Fruit fly (Drosophila melanogaster) whole organism, embryonic: ENCODE data around the gene CG31809.

Experiments used
- Antp ChIP-seq: fragments of 200-800 bp; sonication (Bioruptor generic); optimal IDR thresholded peaks from 3 replicates; lab custom pipeline; 2016; ENCODE audit warnings: missing biosample characterization, missing genetic modification characterization
- CG10267 ChIP-seq: fragments of 200-800 bp; sonication (Bioruptor generic); optimal IDR thresholded peaks from 2 replicates; lab custom pipeline; 2018; ENCODE audit warnings: missing biosample characterization, mild to moderate bottlenecking, missing genetic modification characterization, moderate library complexity
- CG12769 ChIP-seq: fragments of 200-800 bp; sonication (Bioruptor generic); optimal IDR thresholded peaks from 2 replicates; lab custom pipeline; 2019; ENCODE audit warnings: missing biosample characterization, mild to moderate bottlenecking, missing genetic modification characterization, moderate library complexity
- CG1529 ChIP-seq: fragments of 200-800 bp; sonication (Bioruptor generic); optimal IDR thresholded peaks from 3 replicates; lab custom pipeline; 2018; ENCODE audit warnings: missing biosample characterization, missing genetic modification characterization
- CG16815 ChIP-seq: fragments of 200-800 bp; sonication (Bioruptor generic); optimal IDR thresholded peaks from 3 replicates; lab custom pipeline; 2017; ENCODE audit warnings: missing biosample characterization, mild to moderate bottlenecking, missing genetic modification characterization
- CG31365 ChIP-seq: fragments of 200-800 bp; sonication (Bioruptor generic); optimal IDR thresholded peaks from 2 replicates; lab custom pipeline; 2018; ENCODE audit warnings: missing biosample characterization, mild to moderate bottlenecking, missing genetic modification characterization
- CG33213 ChIP-seq: fragments of 200-800 bp; sonication (Bioruptor generic); optimal IDR thresholded peaks from 3 replicates; lab custom pipeline; 2016; ENCODE audit warnings: missing biosample characterization, missing genetic modification characterization
- CG43689 ChIP-seq: fragments of 200-800 bp; sonication (Bioruptor generic); IDR thresholded peaks from 2 replicates; pipeline ENCODE4 v1.3.6; 2022; ENCODE audit warnings: missing biosample characterization, missing genetic modification characterization
- CG6654 ChIP-seq: fragments of 200-800 bp; sonication (Bioruptor generic); optimal IDR thresholded peaks from 2 replicates; lab custom pipeline; 2017; ENCODE audit warnings: missing biosample characterization, mild to moderate bottlenecking, missing genetic modification characterization
- CG6683 ChIP-seq: fragments of 200-800 bp; sonication (Bioruptor generic); optimal IDR thresholded peaks from 2 replicates; lab custom pipeline; 2017; ENCODE audit warnings: missing biosample characterization, mild to moderate bottlenecking, missing genetic modification characterization, missing genetic modification reagents
- CG7271 ChIP-seq: fragments of 200-800 bp; sonication (Bioruptor generic); optimal IDR thresholded peaks from 2 replicates; lab custom pipeline; 2018; ENCODE audit warnings: missing biosample characterization, mild to moderate bottlenecking, missing genetic modification characterization, moderate library complexity
- CG7745 ChIP-seq: fragments of 200-800 bp; sonication (Bioruptor generic); optimal IDR thresholded peaks from 2 replicates; lab custom pipeline; 2018; ENCODE audit warnings: missing biosample characterization, mild to moderate bottlenecking, missing genetic modification characterization, moderate library complexity
- CG8089 ChIP-seq: fragments of 200-800 bp; sonication (Bioruptor generic); optimal IDR thresholded peaks from 3 replicates; lab custom pipeline; 2016; ENCODE audit warnings: missing biosample characterization, missing genetic modification characterization
- Chrac-16 ChIP-seq: fragments of 200-800 bp; sonication (Bioruptor generic); optimal IDR thresholded peaks from 3 replicates; lab custom pipeline; 2016; ENCODE audit warnings: missing biosample characterization, missing genetic modification characterization
- D19A ChIP-seq: fragments of 200-800 bp; optimal IDR thresholded peaks from 3 replicates; lab custom pipeline; 2019; ENCODE audit warnings: missing biosample characterization, mild to moderate bottlenecking, missing genetic modification characterization, moderate library complexity
- Dbx ChIP-seq: fragments of 200-800 bp; sonication (Bioruptor generic); IDR thresholded peaks from 3 replicates; pipeline ENCODE4 v1.3.6; 2022; ENCODE audit warnings: missing biosample characterization, missing genetic modification characterization
- E2f2 ChIP-seq: fragments of 200-800 bp; sonication (Bioruptor generic); IDR thresholded peaks from 2 replicates; pipeline ENCODE4 v1.3.6; 2022; ENCODE audit warnings: missing biosample characterization, missing genetic modification characterization
- Gsc ChIP-seq: fragments of 200-800 bp; sonication (Bioruptor generic); IDR thresholded peaks from 2 replicates; pipeline ENCODE4 v1.3.6; 2022; ENCODE audit warnings: missing biosample characterization, missing genetic modification characterization
- HLH4C ChIP-seq: fragments of 200-800 bp; sonication (Bioruptor generic); IDR thresholded peaks from 3 replicates; pipeline ENCODE4 v1.3.6; 2022; ENCODE audit warnings: missing biosample characterization, missing genetic modification characterization; ENCODE audit not compliant: partially characterized antibody
- Hand ChIP-seq: fragments of 200-800 bp; sonication (Bioruptor generic); optimal IDR thresholded peaks from 2 replicates; lab custom pipeline; 2017; ENCODE audit warnings: mild to moderate bottlenecking, missing biosample characterization, missing genetic modification reagents, missing genetic modification characterization
- Kr ChIP-seq: fragments of 200-800 bp; sonication (Bioruptor generic); optimal IDR thresholded peaks from 2 replicates; lab custom pipeline; 2017; ENCODE audit warnings: missing biosample characterization, mild to moderate bottlenecking, missing genetic modification characterization
- Lpt ChIP-seq: fragments of >200 bp; optimal IDR thresholded peaks from 2 replicates; lab custom pipeline; 2018; ENCODE audit warnings: missing biosample characterization, missing genetic modification characterization
- Max ChIP-seq: fragments of 200-800 bp; sonication (Bioruptor generic); optimal IDR thresholded peaks from 2 replicates; lab custom pipeline; 2016; ENCODE audit warnings: missing biosample characterization, mild to moderate bottlenecking, missing genetic modification characterization
- NfI ChIP-seq: fragments of 200-800 bp; sonication (Bioruptor generic); optimal IDR thresholded peaks from 3 replicates; lab custom pipeline; 2018; ENCODE audit warnings: missing biosample characterization, mild to moderate bottlenecking, missing genetic modification characterization, moderate library complexity
- Ptx1 ChIP-seq: fragments of 200-800 bp; sonication (Bioruptor generic); IDR thresholded peaks from 2 replicates; pipeline ENCODE4 v1.3.6; 2022; ENCODE audit warnings: missing biosample characterization, missing genetic modification characterization
- Ravus ChIP-seq: fragments of 200-800 bp; sonication (Bioruptor generic); IDR thresholded peaks from 2 replicates; pipeline ENCODE4 v1.3.6; 2022; ENCODE audit warnings: missing biosample characterization, missing genetic modification characterization
- Sox100B ChIP-seq: fragments of 200-800 bp; sonication (Bioruptor generic); optimal IDR thresholded peaks from 3 replicates; lab custom pipeline; 2018; ENCODE audit warnings: missing biosample characterization, mild to moderate bottlenecking, missing genetic modification characterization
- Spps ChIP-seq: fragments of 200-800 bp; sonication (Bioruptor generic); optimal IDR thresholded peaks from 2 replicates; lab custom pipeline; 2018; ENCODE audit warnings: missing biosample characterization, mild to moderate bottlenecking, missing genetic modification characterization
- Ssrp ChIP-seq: fragments of 200-800 bp; sonication (Bioruptor generic); optimal IDR thresholded peaks from 2 replicates; lab custom pipeline; 2018; ENCODE audit warnings: missing biosample characterization, mild to moderate bottlenecking, missing genetic modification characterization, moderate library complexity
- Stat92E ChIP-seq, 3 experiments: fragments of >200 bp in 2 of 3; fragments of 200-800 bp in 1 of 3; sonication (Bioruptor generic) in 1 of 3; optimal IDR thresholded peaks; 2 replicates each; lab custom pipeline; 2017 to 2019; ENCODE audit warnings: missing biosample characterization in 3 of 3, missing genetic modification characterization in 3 of 3, mild to moderate bottlenecking in 1 of 3, moderate library complexity in 1 of 3
- Xbp1 ChIP-seq: fragments of 200-800 bp; sonication (Bioruptor generic); optimal IDR thresholded peaks from 3 replicates; lab custom pipeline; 2016; ENCODE audit warnings: missing biosample characterization, mild to moderate bottlenecking, missing genetic modification characterization
- ac ChIP-seq: fragments of 200-800 bp; sonication (Bioruptor generic); optimal IDR thresholded peaks from 3 replicates; lab custom pipeline; 2017; ENCODE audit warnings: missing biosample characterization, mild to moderate bottlenecking, missing genetic modification characterization
- ara ChIP-seq: fragments of 200-800 bp; sonication (Bioruptor generic); IDR thresholded peaks from 2 replicates; pipeline ENCODE4 v1.3.6; 2022; ENCODE audit warnings: missing biosample characterization, missing genetic modification characterization
- ase ChIP-seq: fragments of 200-800 bp; sonication (Bioruptor generic); IDR thresholded peaks from 3 replicates; pipeline ENCODE4 v1.3.6; 2022; ENCODE audit warnings: missing biosample characterization, missing genetic modification characterization
- bigmax ChIP-seq: fragments of 200-800 bp; sonication (Bioruptor generic); optimal IDR thresholded peaks from 2 replicates; lab custom pipeline; 2018; ENCODE audit warnings: missing biosample characterization, mild to moderate bottlenecking, missing genetic modification characterization
- chinmo ChIP-seq: fragments of 200-800 bp; sonication (Bioruptor generic); IDR thresholded peaks from 4 replicates; pipeline ENCODE4 v1.3.6; 2022; ENCODE audit warnings: missing biosample characterization, missing genetic modification characterization; ENCODE audit not compliant: partially characterized antibody
- ci ChIP-seq: fragments of 200-800 bp; sonication (Bioruptor generic); IDR thresholded peaks from 3 replicates; pipeline ENCODE4 v1.3.6; 2022; ENCODE audit warnings: missing biosample characterization, missing genetic modification characterization
- dimm ChIP-seq: fragments of 200-800 bp; sonication (Bioruptor generic); IDR thresholded peaks from 2 replicates; pipeline ENCODE4 v1.3.6; 2022; ENCODE audit warnings: missing biosample characterization, missing genetic modification characterization
- ftz-f1 ChIP-seq: fragments of 200-800 bp; sonication (Bioruptor generic); optimal IDR thresholded peaks from 2 replicates; lab custom pipeline; 2016; ENCODE audit warnings: missing biosample characterization, missing genetic modification characterization
- hb ChIP-seq: fragments of 200-800 bp; sonication (Bioruptor generic); IDR thresholded peaks from 3 replicates; pipeline ENCODE4 v1.3.6; 2022; ENCODE audit warnings: missing biosample characterization, missing genetic modification characterization; ENCODE audit not compliant: partially characterized antibody
- jing ChIP-seq: fragments of 200-800 bp; sonication (Bioruptor generic); optimal IDR thresholded peaks from 2 replicates; lab custom pipeline; 2018; ENCODE audit warnings: missing biosample characterization, mild to moderate bottlenecking, missing genetic modification characterization
- kni ChIP-seq: fragments of 200-800 bp; sonication (Bioruptor generic); optimal IDR thresholded peaks from 3 replicates; lab custom pipeline; 2017; ENCODE audit warnings: mild to moderate bottlenecking, missing biosample characterization, missing genetic modification reagents, missing genetic modification characterization
- lilli ChIP-seq: fragments of 200-800 bp; sonication (Bioruptor generic); optimal IDR thresholded peaks from 3 replicates; lab custom pipeline; 2016; ENCODE audit warnings: missing biosample characterization, missing genetic modification characterization
- pita ChIP-seq: fragments of 200-800 bp; sonication (Bioruptor generic); optimal IDR thresholded peaks from 2 replicates; lab custom pipeline; 2017; ENCODE audit warnings: missing biosample characterization, mild to moderate bottlenecking, missing genetic modification characterization
- salm ChIP-seq: fragments of 200-800 bp; sonication (Bioruptor generic); optimal IDR thresholded peaks from 2 replicates; lab custom pipeline; 2018; ENCODE audit warnings: missing biosample characterization, mild to moderate bottlenecking, missing genetic modification characterization
- slp2 ChIP-seq: fragments of 200-800 bp; sonication (Bioruptor generic); optimal IDR thresholded peaks from 2 replicates; lab custom pipeline; 2016; ENCODE audit warnings: missing biosample characterization, missing genetic modification characterization
- sug ChIP-seq: fragments of 200-800 bp; optimal IDR thresholded peaks from 2 replicates; lab custom pipeline; 2019; ENCODE audit warnings: missing biosample characterization, mild to moderate bottlenecking, missing genetic modification characterization, moderate library complexity
- tll ChIP-seq, 2 experiments: fragments of 200-800 bp in 1 of 2; fragments of >200 bp in 1 of 2; sonication (Bioruptor generic) in 1 of 2; optimal IDR thresholded peaks; 2 replicates each; lab custom pipeline; 2017 to 2019; ENCODE audit warnings: missing biosample characterization in 2 of 2, missing genetic modification characterization in 2 of 2, mild to moderate bottlenecking in 1 of 2, moderate library complexity in 1 of 2
- wek ChIP-seq: fragments of 200-800 bp; sonication (Bioruptor generic); optimal IDR thresholded peaks from 3 replicates; lab custom pipeline; 2018; ENCODE audit warnings: missing biosample characterization, mild to moderate bottlenecking, missing genetic modification characterization, moderate library complexity
- yki ChIP-seq: fragments of >200 bp; optimal IDR thresholded peaks from 3 replicates; lab custom pipeline; 2018
- zfh2 ChIP-seq: fragments of 200-800 bp; sonication (Bioruptor generic); optimal IDR thresholded peaks from 2 replicates; lab custom pipeline; 2016; ENCODE audit warnings: missing biosample characterization, missing genetic modification characterization

Gene CG31809

dm6 chr2L:16818335-16818973, 40.1 kb downstream of the CG31809 start (continued):
- no peak for TF ChIP-seq hb (GFP tag; lab: Robert Waterston, UW)
- TF ChIP-seq HLH4C (GFP tag; lab: Robert Waterston, UW), result no peak
- TF ChIP-seq CG6683 (GFP tag; lab: Kevin White, UChicago), result no peak
- peak; percentile 27 for TF ChIP-seq CG10267
- peak; percentile 50 for TF ChIP-seq D19A (tag; lab: Kevin White, UChicago)
- TF ChIP-seq Hand (GFP tag; lab: Kevin White, UChicago), result no peak
- no peak for TF ChIP-seq Ravus (GFP tag; lab: Robert Waterston, UW)
- no peak for TF ChIP-seq wek (GFP tag; lab: Kevin White, UChicago)
- no peak for TF ChIP-seq slp2 (GFP tag; lab: Kevin White, UChicago)
- no peak for TF ChIP-seq Dbx (GFP tag; lab: Robert Waterston, UW)
- no peak for TF ChIP-seq CG6654 (GFP tag; lab: Kevin White, UChicago)
- TF ChIP-seq zfh2 (GFP tag; lab: Kevin White, UChicago), result no peak
- TF ChIP-seq Stat92E (GFP tag; optimal IDR thresholded peaks at IDR 0.05; lab: Kevin White, UChicago), result peak in 1 of 3 experiments; percentile 5
- TF ChIP-seq CG31365 (tag; lab: Kevin White, UChicago), result no peak
- no peak for TF ChIP-seq CG8089
- TF ChIP-seq sug, result no peak
- TF ChIP-seq chinmo (GFP tag; lab: Robert Waterston, UW), result no peak
- no peak for TF ChIP-seq ac
- peak; percentile 13 for TF ChIP-seq Ssrp (tag; lab: Kevin White, UChicago)
- TF ChIP-seq CG43689 (GFP tag; lab: Robert Waterston, UW), result no peak
- no peak for TF ChIP-seq Kr (GFP tag; lab: Kevin White, UChicago)
- TF ChIP-seq Ptx1 (GFP tag; lab: Robert Waterston, UW), result no peak
- TF ChIP-seq E2f2, result no peak
- TF ChIP-seq Gsc (GFP tag; lab: Robert Waterston, UW), result no peak
- peak; percentile 32 for TF ChIP-seq Sox100B
- no peak for TF ChIP-seq CG7271
- no peak for TF ChIP-seq CG33213 (GFP tag; lab: Kevin White, UChicago)
- no peak for TF ChIP-seq CG16815 (GFP tag; lab: Kevin White, UChicago)
- TF ChIP-seq ara (GFP tag; lab: Robert Waterston, UW), result no peak
- TF ChIP-seq Chrac-16, result no peak
- TF ChIP-seq bigmax, result no peak
- no peak for TF ChIP-seq CG12769 (tag; lab: Kevin White, UChicago)
- peak; percentile 22 for TF ChIP-seq Spps (tag; lab: Kevin White, UChicago)
- peak; percentile 12 for TF ChIP-seq Xbp1 (GFP tag; lab: Kevin White, UChicago)
- TF ChIP-seq Antp (GFP tag; lab: Kevin White, UChicago), result no peak
- TF ChIP-seq dimm (GFP tag; lab: Robert Waterston, UW), result no peak
- TF ChIP-seq Lpt (GFP tag; lab: Kevin White, UChicago), result no peak
- no peak for TF ChIP-seq jing
- no peak for TF ChIP-seq CG1529 (GFP tag; lab: Kevin White, UChicago)
- no peak for TF ChIP-seq ci (GFP tag; lab: Robert Waterston, UW)
- no peak for TF ChIP-seq tll (GFP tag; optimal IDR thresholded peaks at IDR 0.05; lab: Kevin White, UChicago)
- no peak for TF ChIP-seq pita
- TF ChIP-seq salm (tag; lab: Kevin White, UChicago), result peak; percentile 9
- no peak for TF ChIP-seq kni (GFP tag; lab: Kevin White, UChicago)
- TF ChIP-seq ftz-f1 (GFP tag; lab: Kevin White, UChicago), result no peak
- TF ChIP-seq ase, result no peak
- TF ChIP-seq Max, result peak; percentile 5
- peak; percentile 21 for TF ChIP-seq NfI (GFP tag; lab: Kevin White, UChicago)
- TF ChIP-seq lilli (GFP tag; lab: Kevin White, UChicago), result no peak
- TF ChIP-seq CG7745 (tag; lab: Kevin White, UChicago), result no peak
- no peak for TF ChIP-seq yki (lab: Kevin White, UChicago)
